Fruit fly (Drosophila melanogaster): ENCODE measurements around the gene D2hgdh.
A peak's percentile ranks its signal among the peaks of the same experiment; 100 is the strongest.

D2hgdh gene

dm6 chrX:2137587-2138341, 3.5 kb upstream of the D2hgdh start (continued):
- TF ChIP-seq CG32767 (GFP tag; IDR thresholded peaks at IDR 0.05): peak; percentile 96
- peak; percentile 91 for TF ChIP-seq CG9609 (GFP tag; optimal IDR thresholded peaks at IDR 0.05)
- peak; percentile 93 for TF ChIP-seq CG12744 (GFP tag; optimal IDR thresholded peaks at IDR 0.05)
- peak; percentile 97 for TF ChIP-seq CG2875 (GFP tag; optimal IDR thresholded peaks at IDR 0.05)
- peak; percentile 98 for TF ChIP-seq CG14667 (GFP tag; IDR thresholded peaks at IDR 0.05)
- peak; percentile 99 for TF ChIP-seq row (GFP tag; IDR thresholded peaks at IDR 0.05)
- peak; percentile 76 for TF ChIP-seq abd-A (tag; optimal IDR thresholded peaks at IDR 0.05)
- TF ChIP-seq CG15696 (tag; optimal IDR thresholded peaks at IDR 0.05): peak; percentile 99
- peak; percentile 99 for TF ChIP-seq HHEX (GFP tag; optimal IDR thresholded peaks at IDR 0.05)
- TF ChIP-seq NC2β (GFP tag; optimal IDR thresholded peaks at IDR 0.05): peak; percentile 93
- TF ChIP-seq CG12155 (GFP tag; optimal IDR thresholded peaks at IDR 0.05): peak; percentile 97
- TF ChIP-seq Hey (tag; optimal IDR thresholded peaks at IDR 0.05): peak; percentile 94
- peak; percentile 99 for TF ChIP-seq CG10147 (GFP tag; optimal IDR thresholded peaks at IDR 0.05)
- TF ChIP-seq nmo (GFP tag; optimal IDR thresholded peaks at IDR 0.05): peak; percentile 99
- TF ChIP-seq CG1024 (GFP tag; IDR thresholded peaks at IDR 0.05): peak; percentile 93
- peak; percentile 99 for TF ChIP-seq zfh1 (GFP tag; IDR thresholded peaks at IDR 0.05)
- TF ChIP-seq Oaz (GFP tag; IDR thresholded peaks at IDR 0.05): peak; percentile 99
- TF ChIP-seq Nf-YA (GFP tag; IDR thresholded peaks at IDR 0.05): peak; percentile 97
- no peak for TF ChIP-seq Tbp (GFP tag; optimal IDR thresholded peaks at IDR 0.05)
- peak; percentile 91 for TF ChIP-seq Hmx (GFP tag; optimal IDR thresholded peaks at IDR 0.05)
- peak; percentile 99 for TF ChIP-seq Sox100B (GFP tag; optimal IDR thresholded peaks at IDR 0.05)
- TF ChIP-seq Med (GFP tag): peak; percentile 98
- TF ChIP-seq lilli (GFP tag; optimal IDR thresholded peaks at IDR 0.05): peak; percentile 99
- peak; percentile 97 for TF ChIP-seq chm (GFP tag; IDR thresholded peaks at IDR 0.05)
- peak; percentile 99 for TF ChIP-seq Xrp1 (GFP tag; IDR thresholded peaks at IDR 0.05)
- peak; percentile 99 for TF ChIP-seq Atf6 (GFP tag; IDR thresholded peaks at IDR 0.05)
- peak; percentile 53 for TF ChIP-seq Neu2 (GFP tag; optimal IDR thresholded peaks at IDR 0.05; ENCODE audit: borderline replicate concordance)
- TF ChIP-seq CG13296 (GFP tag; optimal IDR thresholded peaks at IDR 0.05): peak; percentile 100
- TF ChIP-seq CG4424 (GFP tag; optimal IDR thresholded peaks at IDR 0.05): peak; percentile 99
- TF ChIP-seq h (optimal IDR thresholded peaks at IDR 0.05): no peak
- TF ChIP-seq CG8388 (GFP tag; optimal IDR thresholded peaks at IDR 0.05): peak; percentile 99
- TF ChIP-seq crc (GFP tag; optimal IDR thresholded peaks at IDR 0.05): peak; percentile 83
- TF ChIP-seq shn (GFP tag; optimal IDR thresholded peaks at IDR 0.05): peak; percentile 85
- peak; percentile 99 for TF ChIP-seq CG10654 (GFP tag; optimal IDR thresholded peaks at IDR 0.05)
- peak; percentile 20 for TF ChIP-seq ab (GFP tag; optimal IDR thresholded peaks at IDR 0.05)
- peak; percentile 97 for TF ChIP-seq Bteb2 (GFP tag; optimal IDR thresholded peaks at IDR 0.05)
- TF ChIP-seq CG31441 (GFP tag; IDR thresholded peaks at IDR 0.05): peak; percentile 91
- peak; percentile 91 for TF ChIP-seq psq (GFP tag; optimal IDR thresholded peaks at IDR 0.05)
- peak; percentile 100 for TF ChIP-seq Hand (GFP tag; optimal IDR thresholded peaks at IDR 0.05)
- peak; percentile 87 for TF ChIP-seq CHES-1-like (GFP tag; optimal IDR thresholded peaks at IDR 0.05)
- TF ChIP-seq grn (GFP tag; optimal IDR thresholded peaks at IDR 0.05): peak; percentile 84
- TF ChIP-seq bowl (GFP tag; IDR thresholded peaks at IDR 0.05): peak; percentile 96
- TF ChIP-seq CG14965 (GFP tag; optimal IDR thresholded peaks at IDR 0.05; ENCODE audit: borderline replicate concordance): no peak
- peak; percentile 100 for TF ChIP-seq dmrt11E (tag; optimal IDR thresholded peaks at IDR 0.05)
- peak; percentile 80 for TF ChIP-seq vnd (GFP tag; IDR thresholded peaks at IDR 0.05; ENCODE audit: partially characterized antibody)
- TF ChIP-seq CG6175 (GFP tag; IDR thresholded peaks at IDR 0.05): peak; percentile 96
- TF ChIP-seq trem (tag; optimal IDR thresholded peaks at IDR 0.05): peak; percentile 97
- peak; percentile 99 for TF ChIP-seq Asciz (GFP tag; optimal IDR thresholded peaks at IDR 0.05)
- TF ChIP-seq p53 (GFP tag; optimal IDR thresholded peaks at IDR 0.05): peak; percentile 73
- peak; percentile 94 for TF ChIP-seq chif (GFP tag; optimal IDR thresholded peaks at IDR 0.05)
